Worm (Caenorhabditis elegans): ENCODE data around the gene F11D11.12.

The F11D11.12 gene

ce11 chrV:18721873-18722272 is 28.6 kb downstream of the F11D11.12 start:
- no peak for TF ChIP-seq M03D4.4 (tag; optimal IDR thresholded peaks at IDR 0.05)
- TF ChIP-seq ces-1 (GFP tag; optimal IDR thresholded peaks at IDR 0.05), result no peak

- TF ChIP-seq ceh-83 (GFP tag; optimal IDR thresholded peaks at IDR 0.05) (no peak), nhr-12 (tag; optimal IDR thresholded peaks at IDR 0.05) (no peak), hlh-1 (tag; optimal IDR thresholded peaks at IDR 0.05) (peak; percentile 4), unc-39 (tag; optimal IDR thresholded peaks at IDR 0.05) (peak; percentile 48), flh-1 (GFP tag; optimal IDR thresholded peaks at IDR 0.05) (no peak), nhr-237 (tag; optimal IDR thresholded peaks at IDR 0.05) (no peak), tbx-8 (GFP tag; optimal IDR thresholded peaks at IDR 0.05) (peak; percentile 78), elt-3 (tag; optimal IDR thresholded peaks at IDR 0.05) (no peak), cnd-1 (tag; optimal IDR thresholded peaks at IDR 0.05) (peak; percentile 63), M03D4.4 (tag; optimal IDR thresholded peaks at IDR 0.05) (peak; percentile 28), mls-2 (tag; optimal IDR thresholded peaks at IDR 0.05) (peak; percentile 40), lsy-2 (tag; optimal IDR thresholded peaks at IDR 0.05) (no peak), lin-13 (tag; optimal IDR thresholded peaks at IDR 0.05) (no peak), unc-120 (tag; optimal IDR thresholded peaks at IDR 0.05; ENCODE audit: poor library complexity, severe bottlenecking) (no peak), sem-2 (GFP tag; optimal IDR thresholded peaks at IDR 0.05) (no peak), unc-62 (GFP tag; optimal IDR thresholded peaks at IDR 0.05) (no peak), ceh-43 (GFP tag; optimal IDR thresholded peaks at IDR 0.05) (no peak)
Observed at ce11 chrV:18719956-18720489, 30.5 kb downstream of the F11D11.12 start, which contains the start of gene Y17D7C.2. TSS of gene Y17D7C.2 (minus strand) at chrV:18719987.

ce11 chrV:18719412-18719811 is 31.1 kb downstream of the F11D11.12 start:
- TF ChIP-seq nhr-28 (tag; optimal IDR thresholded peaks at IDR 0.05) (no peak), blmp-1 (tag; optimal IDR thresholded peaks at IDR 0.05) (no peak), unc-62 (GFP tag; optimal IDR thresholded peaks at IDR 0.05) (no peak), zip-8 (tag; optimal IDR thresholded peaks at IDR 0.05) (no peak), mls-2 (tag; optimal IDR thresholded peaks at IDR 0.05) (no peak), unc-120 (tag; optimal IDR thresholded peaks at IDR 0.05; ENCODE audit: poor library complexity, severe bottlenecking) (no peak), sem-2 (GFP tag; optimal IDR thresholded peaks at IDR 0.05) (no peak), elt-3 (tag; optimal IDR thresholded peaks at IDR 0.05) (no peak), ceh-43 (GFP tag; optimal IDR thresholded peaks at IDR 0.05) (no peak), flh-1 (GFP tag; optimal IDR thresholded peaks at IDR 0.05) (no peak), ham-2 (GFP tag; optimal IDR thresholded peaks at IDR 0.05) (no peak), nhr-237 (tag; optimal IDR thresholded peaks at IDR 0.05) (no peak), lin-32 (GFP tag; optimal IDR thresholded peaks at IDR 0.05) (no peak), ces-1 (GFP tag; optimal IDR thresholded peaks at IDR 0.05) (no peak)

- no peak for TF ChIP-seq ham-2 (GFP tag; optimal IDR thresholded peaks at IDR 0.05)
- peak; percentile 34 for TF ChIP-seq ceh-83 (GFP tag; optimal IDR thresholded peaks at IDR 0.05)
- TF ChIP-seq lin-13 (tag; optimal IDR thresholded peaks at IDR 0.05), result no peak
- no peak for TF ChIP-seq mls-2 (tag; optimal IDR thresholded peaks at IDR 0.05)
- no peak for TF ChIP-seq sem-2 (GFP tag; optimal IDR thresholded peaks at IDR 0.05)
- TF ChIP-seq blmp-1 (tag; optimal IDR thresholded peaks at IDR 0.05), result no peak
- no peak for TF ChIP-seq nhr-2 (tag; optimal IDR thresholded peaks at IDR 0.05)
- no peak for TF ChIP-seq elt-1 (tag; optimal IDR thresholded peaks at IDR 0.05; ENCODE audit: borderline replicate concordance, insufficient read depth)
- TF ChIP-seq ceh-43 (GFP tag; optimal IDR thresholded peaks at IDR 0.05), result no peak
- TF ChIP-seq flh-1 (GFP tag; optimal IDR thresholded peaks at IDR 0.05), result no peak
- TF ChIP-seq ces-1 (GFP tag; optimal IDR thresholded peaks at IDR 0.05), result no peak
- no peak for TF ChIP-seq zip-8 (tag; optimal IDR thresholded peaks at IDR 0.05)
- TF ChIP-seq ztf-11 (tag; optimal IDR thresholded peaks at IDR 0.05), result no peak
- no peak for TF ChIP-seq mep-1 (tag; optimal IDR thresholded peaks at IDR 0.05)
- TF ChIP-seq unc-120 (tag; optimal IDR thresholded peaks at IDR 0.05; ENCODE audit: poor library complexity, severe bottlenecking), result no peak
- TF ChIP-seq lsy-2 (tag; optimal IDR thresholded peaks at IDR 0.05), result no peak
- no peak for TF ChIP-seq elt-3 (tag; optimal IDR thresholded peaks at IDR 0.05)
- TF ChIP-seq bed-3 (GFP tag; optimal IDR thresholded peaks at IDR 0.05), result no peak
- no peak for TF ChIP-seq unc-62 (GFP tag; optimal IDR thresholded peaks at IDR 0.05)
- no peak for TF ChIP-seq hlh-1 (tag; optimal IDR thresholded peaks at IDR 0.05)
- no peak for TF ChIP-seq nhr-237 (tag; optimal IDR thresholded peaks at IDR 0.05)
- TF ChIP-seq cnd-1 (tag; optimal IDR thresholded peaks at IDR 0.05), result peak; percentile 36
- TF ChIP-seq ceh-39 (tag; optimal IDR thresholded peaks at IDR 0.05), result no peak
- peak; percentile 46 for TF ChIP-seq unc-39 (tag; optimal IDR thresholded peaks at IDR 0.05)
Observed at ce11 chrV:18712118-18712517, 38.4 kb downstream of the F11D11.12 start.

ce11 chrV:18711362-18711761 is 39.1 kb downstream of the F11D11.12 start:
- TF ChIP-seq ham-2 (GFP tag; optimal IDR thresholded peaks at IDR 0.05) (no peak), mab-5 (tag; optimal IDR thresholded peaks at IDR 0.05) (no peak), flh-1 (GFP tag; optimal IDR thresholded peaks at IDR 0.05) (no peak), nhr-12 (tag; optimal IDR thresholded peaks at IDR 0.05) (no peak), cnd-1 (tag; optimal IDR thresholded peaks at IDR 0.05) (no peak), M03D4.4 (tag; optimal IDR thresholded peaks at IDR 0.05) (no peak), tbx-8 (GFP tag; optimal IDR thresholded peaks at IDR 0.05) (no peak), unc-62 (GFP tag; optimal IDR thresholded peaks at IDR 0.05) (no peak), lsy-2 (tag; optimal IDR thresholded peaks at IDR 0.05) (no peak), elt-3 (tag; optimal IDR thresholded peaks at IDR 0.05) (no peak), unc-39 (tag; optimal IDR thresholded peaks at IDR 0.05) (no peak), nhr-237 (tag; optimal IDR thresholded peaks at IDR 0.05) (no peak), hlh-1 (tag; optimal IDR thresholded peaks at IDR 0.05) (no peak), bed-3 (GFP tag; optimal IDR thresholded peaks at IDR 0.05) (no peak), lin-13 (tag; optimal IDR thresholded peaks at IDR 0.05) (no peak), ceh-83 (GFP tag; optimal IDR thresholded peaks at IDR 0.05) (no peak), mls-2 (tag; optimal IDR thresholded peaks at IDR 0.05) (no peak), unc-120 (tag; optimal IDR thresholded peaks at IDR 0.05; ENCODE audit: poor library complexity, severe bottlenecking) (no peak)
